Fruit fly (Drosophila melanogaster) Kc167 (cell line): ENCODE measurements around the gene CG3032.

Experiments
- Myc ChIP-seq: fragments of >200 bp; optimal IDR thresholded peaks from 2 replicates; lab custom pipeline; 2017; ENCODE audit warnings: missing external identifiers
- Sin3A ChIP-seq: fragments of >200 bp; optimal IDR thresholded peaks from 2 replicates; lab custom pipeline; 2018; ENCODE audit warnings: missing external identifiers
- h ChIP-seq: fragments of >200 bp; optimal IDR thresholded peaks from 3 replicates; lab custom pipeline; 2018; ENCODE audit warnings: missing external identifiers
- insv ChIP-seq: fragments of >200 bp; optimal IDR thresholded peaks from 3 replicates; lab custom pipeline; 2018; ENCODE audit warnings: missing external identifiers
- psq ChIP-seq: fragments of >200 bp; optimal IDR thresholded peaks from 2 replicates; lab custom pipeline; 2017; ENCODE audit warnings: missing external identifiers
- ttk ChIP-seq: sonication (Bioruptor generic); optimal IDR thresholded peaks from 2 replicates; lab custom pipeline; 2017; ENCODE audit warnings: missing external identifiers

The CG3032 gene

dm6 chrX:7005444-7005843 lies 8.2 kb downstream of the CG3032 start:
- TF ChIP-seq ttk (lab: Kevin White, UChicago): no peak
- no peak for TF ChIP-seq h (lab: Kevin White, UChicago)
- TF ChIP-seq psq (lab: Kevin White, UChicago): no peak
- no peak for TF ChIP-seq Sin3A (lab: Kevin White, UChicago)
- no peak for TF ChIP-seq Myc (lab: Kevin White, UChicago)
- no peak for TF ChIP-seq insv (lab: Kevin White, UChicago)

DNA sequence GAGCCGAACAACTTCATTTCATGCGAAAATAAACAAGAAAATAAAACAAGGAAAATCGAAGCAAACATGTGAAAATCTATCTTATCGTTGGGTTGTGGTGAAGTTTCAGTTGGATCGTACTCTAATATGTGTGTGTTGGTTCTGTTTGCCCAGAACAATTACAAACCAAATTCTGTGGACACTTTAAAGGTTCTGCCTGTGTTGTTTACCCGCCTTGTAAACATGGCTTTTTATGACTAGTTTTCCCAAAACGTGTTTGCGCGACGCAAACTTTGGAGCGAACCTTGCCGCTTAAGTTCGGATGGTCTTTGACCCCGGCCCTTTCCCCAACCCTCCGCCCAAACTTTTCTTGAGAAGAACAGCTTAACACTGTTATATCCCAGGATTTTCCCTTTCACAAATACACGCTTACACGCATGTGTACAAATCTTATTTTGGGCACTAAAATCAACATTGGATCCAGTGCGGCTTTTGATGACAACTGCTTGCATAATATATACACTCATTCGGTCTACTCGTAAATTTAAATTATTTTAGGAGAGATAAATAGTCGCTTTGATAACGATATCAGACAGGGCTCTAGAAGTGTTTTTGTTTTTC lies 9.5 kb downstream of the CG3032 start:
- no peak for TF ChIP-seq Sin3A (lab: Kevin White, UChicago)

dm6 chrX:7001135-7001769 lies 12.4 kb downstream of the CG3032 start:
- TF ChIP-seq psq (lab: Kevin White, UChicago) (no peak), Myc (lab: Kevin White, UChicago) (no peak), insv (lab: Kevin White, UChicago) (no peak), ttk (lab: Kevin White, UChicago) (no peak), Sin3A (lab: Kevin White, UChicago) (no peak), h (lab: Kevin White, UChicago) (no peak)

DNA sequence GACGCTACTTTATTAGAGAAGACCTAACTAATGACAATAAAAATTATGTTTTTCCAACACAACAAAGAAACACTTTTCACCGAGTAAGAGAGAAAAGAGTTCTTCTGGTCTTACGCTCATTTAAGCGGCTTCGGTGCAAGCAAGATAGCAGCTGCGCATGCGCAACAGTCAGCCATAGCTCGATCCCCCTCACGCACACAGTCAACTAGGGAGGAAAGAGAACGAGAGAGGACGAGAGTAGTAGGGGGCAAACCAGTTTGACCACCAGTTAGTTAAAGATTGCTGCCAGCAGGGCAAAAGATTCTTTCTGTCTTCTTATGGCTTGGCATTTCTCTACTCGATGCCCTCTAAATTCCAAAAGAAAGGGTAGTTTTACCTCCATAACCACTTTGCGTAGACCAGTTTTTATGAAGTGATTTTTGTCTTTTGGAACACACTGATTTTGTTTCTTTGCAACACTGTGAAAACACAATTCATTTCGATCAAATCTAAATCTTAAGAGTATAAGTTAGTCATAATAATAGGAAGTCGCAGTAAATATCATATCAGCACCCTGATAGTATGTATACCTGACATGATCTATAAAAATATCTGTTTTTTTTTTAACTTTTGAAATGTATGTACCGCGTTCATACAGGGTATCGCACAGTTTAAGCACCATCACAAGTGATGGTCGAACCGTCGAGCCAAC lies 13.1 kb downstream of the CG3032 start:
- no peak for TF ChIP-seq Sin3A (lab: Kevin White, UChicago)
- no peak for TF ChIP-seq psq (lab: Kevin White, UChicago)
- TF ChIP-seq h (lab: Kevin White, UChicago): no peak
- no peak for TF ChIP-seq ttk (lab: Kevin White, UChicago)
- no peak for TF ChIP-seq insv (lab: Kevin White, UChicago)
- no peak for TF ChIP-seq Myc (lab: Kevin White, UChicago)

DNA sequence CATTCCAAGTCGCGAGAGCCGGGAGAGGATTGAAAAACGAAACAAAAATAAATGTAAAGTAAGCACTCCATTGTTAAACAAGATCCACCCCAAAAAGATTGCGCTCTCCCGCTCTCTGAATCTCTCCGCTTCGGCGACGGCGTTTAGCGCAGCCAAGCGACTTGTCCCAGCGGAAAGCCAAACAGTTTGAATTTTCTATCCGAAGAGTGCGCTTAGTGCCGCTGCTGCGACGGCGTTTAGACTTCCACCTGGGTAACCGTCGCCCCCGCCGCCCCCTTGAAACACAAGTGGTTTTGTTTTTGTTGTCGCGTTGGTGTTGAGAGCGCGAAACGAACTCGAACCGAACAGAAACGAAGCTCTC lies 15.2 kb downstream of the CG3032 start, which contains the start of gene Inx2:
Gene Inx2 (plus strand): TSS at position 181 of the 361 bp plus-strand sequence.
- TF ChIP-seq insv (lab: Kevin White, UChicago) (no peak), h (lab: Kevin White, UChicago) (no peak), ttk (lab: Kevin White, UChicago) (no peak), psq (lab: Kevin White, UChicago) (no peak), Myc (lab: Kevin White, UChicago) (no peak)

- TF ChIP-seq ttk (lab: Kevin White, UChicago) (no peak), h (lab: Kevin White, UChicago) (no peak), Sin3A (lab: Kevin White, UChicago) (no peak)
These were observed 15.8 kb downstream of the CG3032 start for dm6 chrX:6997653-6998491.

DNA sequence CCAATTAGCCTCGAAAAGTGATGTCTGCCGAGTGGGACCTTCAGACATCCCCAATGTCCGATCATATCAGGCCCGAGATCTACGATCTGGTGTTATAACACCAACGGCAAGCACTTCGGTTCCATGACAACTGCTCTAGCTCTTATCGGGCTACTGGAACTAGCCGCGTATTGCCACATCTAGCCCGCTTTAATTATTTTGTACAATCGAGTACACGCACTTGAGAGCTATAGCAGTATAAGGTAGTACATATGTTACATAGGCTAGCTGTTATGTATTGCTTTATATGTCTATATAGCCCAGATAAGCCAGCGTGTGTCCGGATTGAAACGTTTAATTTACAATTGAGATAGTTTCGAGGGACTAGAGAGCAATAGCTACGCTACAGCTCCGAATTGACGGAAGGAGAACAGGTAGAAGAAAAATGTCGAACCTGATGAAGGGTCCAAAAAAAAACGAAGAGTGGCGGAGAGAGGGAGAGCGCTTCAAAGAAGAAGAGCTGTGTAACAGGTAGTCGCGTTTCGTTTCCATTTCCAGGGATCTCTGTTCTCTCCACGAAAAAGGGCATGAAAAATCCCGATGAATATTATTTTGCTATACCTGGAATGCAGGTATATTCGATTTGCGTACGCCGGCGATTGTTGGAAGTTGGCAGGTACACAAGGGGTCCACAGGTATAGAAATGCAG lies 16.6 kb downstream of the CG3032 start:
- TF ChIP-seq psq (lab: Kevin White, UChicago): no peak
- TF ChIP-seq insv (lab: Kevin White, UChicago): no peak
- no peak for TF ChIP-seq ttk (lab: Kevin White, UChicago)
- no peak for TF ChIP-seq h (lab: Kevin White, UChicago)
- TF ChIP-seq Sin3A (lab: Kevin White, UChicago): no peak
- no peak for TF ChIP-seq Myc (lab: Kevin White, UChicago)

dm6 chrX:6996130-6996529 lies 17.6 kb downstream of the CG3032 start:
- TF ChIP-seq Sin3A (lab: Kevin White, UChicago) (no peak), Myc (lab: Kevin White, UChicago) (no peak), insv (lab: Kevin White, UChicago) (no peak), h (lab: Kevin White, UChicago) (no peak), psq (lab: Kevin White, UChicago) (no peak), ttk (lab: Kevin White, UChicago) (no peak)

- TF ChIP-seq psq (lab: Kevin White, UChicago) (no peak), Myc (lab: Kevin White, UChicago) (no peak), h (lab: Kevin White, UChicago) (no peak), insv (lab: Kevin White, UChicago) (no peak), Sin3A (lab: Kevin White, UChicago) (no peak), ttk (lab: Kevin White, UChicago) (no peak)
These were observed 18.4 kb downstream of the CG3032 start for dm6 chrX:6995258-6995657.

dm6 chrX:6994473-6995179 lies 19.1 kb downstream of the CG3032 start:
- TF ChIP-seq ttk (lab: Kevin White, UChicago) (no peak), insv (lab: Kevin White, UChicago) (no peak), Myc (lab: Kevin White, UChicago) (no peak), h (lab: Kevin White, UChicago) (no peak), Sin3A (lab: Kevin White, UChicago) (no peak), psq (lab: Kevin White, UChicago) (no peak)
